Fruit fly (Drosophila melanogaster) whole organism, embryonic: Measurements from ENCODE around the gene smash.

Experiments used
- Antp ChIP-seq: fragments of 200-800 bp; sonication (Bioruptor generic); optimal IDR thresholded peaks from 3 replicates; lab custom pipeline; 2016; ENCODE audit warnings: missing biosample characterization, missing genetic modification characterization
- BEAF-32 ChIP-seq: fragments of 200-800 bp; sonication (Bioruptor generic); optimal IDR thresholded peaks from 3 replicates; lab custom pipeline; 2017; ENCODE audit warnings: missing biosample characterization, missing genetic modification characterization, mild to moderate bottlenecking, moderate library complexity, missing genetic modification reagents
- CG10959 ChIP-seq: fragments of 200-800 bp; sonication (Bioruptor generic); IDR thresholded peaks from 2 replicates; pipeline ENCODE4 v1.3.6; 2022; ENCODE audit warnings: missing biosample characterization, missing genetic modification characterization
- CG11398 ChIP-seq: fragments of 200-800 bp; sonication (Bioruptor generic); optimal IDR thresholded peaks from 2 replicates; lab custom pipeline; 2016; ENCODE audit warnings: missing biosample characterization, missing genetic modification characterization
- CG1233 ChIP-seq: fragments of 200-800 bp; sonication (Bioruptor generic); optimal IDR thresholded peaks from 4 replicates; lab custom pipeline; 2018; ENCODE audit warnings: missing biosample characterization, mild to moderate bottlenecking, missing genetic modification characterization
- CG13424 ChIP-seq: fragments of 200-800 bp; sonication (Bioruptor generic); optimal IDR thresholded peaks from 2 replicates; lab custom pipeline; 2019; ENCODE audit warnings: missing biosample characterization, mild to moderate bottlenecking, missing genetic modification characterization, moderate library complexity
- CG15073 ChIP-seq: fragments of 200-800 bp; sonication (Bioruptor generic); optimal IDR thresholded peaks from 2 replicates; lab custom pipeline; 2016; ENCODE audit warnings: missing biosample characterization, missing genetic modification characterization
- CG16863 ChIP-seq: fragments of 200-800 bp; sonication (Bioruptor generic); optimal IDR thresholded peaks from 3 replicates; lab custom pipeline; 2016; ENCODE audit warnings: missing biosample characterization, missing genetic modification characterization
- CG2116 ChIP-seq: fragments of 200-800 bp; sonication (Bioruptor generic); optimal IDR thresholded peaks from 3 replicates; lab custom pipeline; 2018; ENCODE audit warnings: missing biosample characterization, mild to moderate bottlenecking, missing genetic modification characterization
- CG30431 ChIP-seq: fragments of 200-800 bp; sonication (Bioruptor generic); optimal IDR thresholded peaks from 2 replicates; lab custom pipeline; 2017; ENCODE audit warnings: missing biosample characterization, missing genetic modification characterization
- CG31388 ChIP-seq: fragments of 200-800 bp; sonication (Bioruptor generic); optimal IDR thresholded peaks from 2 replicates; lab custom pipeline; 2016; ENCODE audit warnings: missing biosample characterization, missing genetic modification characterization
- CG33557 ChIP-seq: fragments of 200-800 bp; sonication (Bioruptor generic); optimal IDR thresholded peaks from 2 replicates; lab custom pipeline; 2019; ENCODE audit warnings: missing biosample characterization, mild to moderate bottlenecking, missing genetic modification characterization, moderate library complexity
- CG34376 ChIP-seq: fragments of 200-800 bp; sonication (Bioruptor generic); optimal IDR thresholded peaks from 2 replicates; lab custom pipeline; 2018; ENCODE audit warnings: missing biosample characterization, mild to moderate bottlenecking, missing genetic modification characterization
- CG3726 ChIP-seq: fragments of 200-800 bp; sonication (Bioruptor generic); IDR thresholded peaks from 3 replicates; pipeline ENCODE4, ENCODE4 v1.3.6; 2022; ENCODE audit warnings: missing biosample characterization, missing genetic modification characterization
- CG3995 ChIP-seq: fragments of 200-800 bp; sonication (Bioruptor generic); optimal IDR thresholded peaks from 3 replicates; lab custom pipeline; 2016; ENCODE audit warnings: missing biosample characterization, missing genetic modification characterization
- CG4360 ChIP-seq: fragments of 200-800 bp; sonication (Bioruptor generic); IDR thresholded peaks from 2 replicates; pipeline ENCODE4 v1.3.6; 2022; ENCODE audit warnings: missing biosample characterization, missing genetic modification characterization
- CG4404 ChIP-seq: fragments of 200-800 bp; sonication (Bioruptor generic); IDR thresholded peaks from 2 replicates; pipeline ENCODE4 v1.3.6; 2022; ENCODE audit warnings: missing biosample characterization, missing genetic modification characterization
- CG6272 ChIP-seq: fragments of 200-800 bp; sonication (Bioruptor generic); IDR thresholded peaks from 2 replicates; pipeline ENCODE4 v1.3.6; 2022; ENCODE audit warnings: missing biosample characterization, missing genetic modification characterization
- CG7786 ChIP-seq: fragments of 200-800 bp; sonication (Bioruptor generic); optimal IDR thresholded peaks from 2 replicates; lab custom pipeline; 2016; ENCODE audit warnings: missing biosample characterization, missing genetic modification characterization
- CG7987 ChIP-seq: fragments of 200-800 bp; sonication (Bioruptor generic); optimal IDR thresholded peaks from 2 replicates; lab custom pipeline; 2018; ENCODE audit warnings: missing biosample characterization, mild to moderate bottlenecking, missing genetic modification characterization, moderate library complexity
- CG8290 ChIP-seq, 3 experiments: fragments of 200-800 bp; sonication (Bioruptor generic); optimal IDR thresholded peaks; 2 replicates each; lab custom pipeline; 2016 to 2019; ENCODE audit warnings: missing biosample characterization in 3 of 3, missing genetic modification characterization in 3 of 3, mild to moderate bottlenecking in 2 of 3, moderate library complexity in 1 of 3
- CG9215 ChIP-seq: fragments of 200-800 bp; sonication (Bioruptor generic); IDR thresholded peaks from 2 replicates; pipeline ENCODE4 v1.3.6; 2022; ENCODE audit warnings: missing biosample characterization, missing genetic modification characterization
- Dfd ChIP-seq, 2 experiments: fragments of >200 bp; optimal IDR thresholded peaks; 2 replicates each; lab custom pipeline; 2017; ENCODE audit warnings: missing biosample characterization in 2 of 2, missing genetic modification characterization in 2 of 2
- ERR ChIP-seq: fragments of 200-800 bp; sonication (Bioruptor generic); optimal IDR thresholded peaks from 2 replicates; lab custom pipeline; 2016; ENCODE audit warnings: missing biosample characterization, missing genetic modification characterization
- Eip74EF ChIP-seq, 2 experiments: fragments of 200-800 bp in 1 of 2; fragments of >200 bp in 1 of 2; sonication (Bioruptor generic) in 1 of 2; optimal IDR thresholded peaks; 2 replicates each; lab custom pipeline; 2017 to 2019; ENCODE audit warnings: missing biosample characterization in 2 of 2, missing genetic modification characterization in 2 of 2, mild to moderate bottlenecking in 1 of 2, moderate library complexity in 1 of 2
- Ets65A ChIP-seq: fragments of 200-800 bp; sonication (Bioruptor generic); peaks from one replicate; lab custom pipeline; 2016; ENCODE audit warnings: missing biosample characterization, missing genetic modification characterization
- GATAe ChIP-seq: fragments of 200-800 bp; sonication (Bioruptor generic); conservative IDR thresholded peaks from 2 replicates; pipeline ENCODE4 v1.3.6; 2022; ENCODE audit warnings: missing biosample characterization, missing genetic modification characterization
- HHEX ChIP-seq: fragments of 200-800 bp; sonication (Bioruptor generic); optimal IDR thresholded peaks from 3 replicates; lab custom pipeline; 2017; ENCODE audit warnings: missing biosample characterization, mild to moderate bottlenecking, missing genetic modification characterization, missing genetic modification reagents
- HLH54F ChIP-seq: fragments of 200-800 bp; sonication (Bioruptor generic); optimal IDR thresholded peaks from 3 replicates; lab custom pipeline; 2016; ENCODE audit warnings: missing biosample characterization, missing genetic modification characterization
- Myb ChIP-seq: fragments of 200-800 bp; sonication (Bioruptor generic); optimal IDR thresholded peaks from 2 replicates; lab custom pipeline; 2016; ENCODE audit warnings: missing biosample characterization, missing genetic modification characterization
- NC2β ChIP-seq: fragments of 200-800 bp; sonication (Bioruptor generic); optimal IDR thresholded peaks from 2 replicates; lab custom pipeline; 2016; ENCODE audit warnings: missing biosample characterization, missing genetic modification characterization
- Nf-YA ChIP-seq: fragments of 200-800 bp; sonication (Bioruptor generic); IDR thresholded peaks from 2 replicates; pipeline ENCODE4 v1.3.6; 2022; ENCODE audit warnings: missing biosample characterization, missing genetic modification characterization
- Ssrp ChIP-seq: fragments of 200-800 bp; sonication (Bioruptor generic); optimal IDR thresholded peaks from 2 replicates; lab custom pipeline; 2018; ENCODE audit warnings: missing biosample characterization, mild to moderate bottlenecking, missing genetic modification characterization, moderate library complexity
- ac ChIP-seq: fragments of 200-800 bp; sonication (Bioruptor generic); optimal IDR thresholded peaks from 3 replicates; lab custom pipeline; 2017; ENCODE audit warnings: missing biosample characterization, mild to moderate bottlenecking, missing genetic modification characterization
- bbx ChIP-seq: fragments of 200-800 bp; sonication (Bioruptor generic); IDR thresholded peaks from 2 replicates; pipeline ENCODE4 v1.3.6; 2022; ENCODE audit warnings: missing biosample characterization, missing genetic modification characterization; ENCODE audit not compliant: partially characterized antibody
- corto ChIP-seq: fragments of 200-800 bp; sonication (Bioruptor generic); optimal IDR thresholded peaks from 2 replicates; lab custom pipeline; 2016; ENCODE audit warnings: missing biosample characterization, mild to moderate bottlenecking, missing genetic modification characterization, moderate library complexity
- danr ChIP-seq: fragments of 200-800 bp; sonication (Bioruptor generic); IDR thresholded peaks from 2 replicates; pipeline ENCODE4 v1.3.6; 2022; ENCODE audit warnings: missing biosample characterization, missing genetic modification characterization
- dm ChIP-seq: fragments of 200-800 bp; sonication (Bioruptor generic); optimal IDR thresholded peaks from 3 replicates; lab custom pipeline; 2016; ENCODE audit warnings: missing biosample characterization, missing genetic modification characterization
- exex ChIP-seq: fragments of 200-800 bp; sonication (Bioruptor generic); optimal IDR thresholded peaks from 4 replicates; lab custom pipeline; 2018; ENCODE audit warnings: missing biosample characterization, mild to moderate bottlenecking, missing genetic modification characterization, moderate library complexity
- ftz-f1 ChIP-seq: fragments of 200-800 bp; sonication (Bioruptor generic); optimal IDR thresholded peaks from 2 replicates; lab custom pipeline; 2016; ENCODE audit warnings: missing biosample characterization, missing genetic modification characterization
- gcm ChIP-seq: fragments of 200-800 bp; sonication (Bioruptor generic); optimal IDR thresholded peaks from 2 replicates; lab custom pipeline; 2019; ENCODE audit warnings: missing biosample characterization, mild to moderate bottlenecking, missing genetic modification characterization, moderate library complexity
- jigr1 ChIP-seq: fragments of 200-800 bp; sonication (Bioruptor generic); IDR thresholded peaks from 3 replicates; pipeline ENCODE4 v1.3.6; 2022; ENCODE audit warnings: missing biosample characterization, missing genetic modification characterization
- p53 ChIP-seq: fragments of 200-800 bp; sonication (Bioruptor generic); optimal IDR thresholded peaks from 2 replicates; lab custom pipeline; 2016; ENCODE audit warnings: missing biosample characterization, missing genetic modification characterization
- phol ChIP-seq: fragments of 200-800 bp; sonication (Bioruptor generic); optimal IDR thresholded peaks from 3 replicates; lab custom pipeline; 2018; ENCODE audit warnings: missing biosample characterization, mild to moderate bottlenecking, missing genetic modification characterization, moderate library complexity
- sqz ChIP-seq: fragments of 200-800 bp; sonication (Bioruptor generic); optimal IDR thresholded peaks from 3 replicates; lab custom pipeline; 2018; ENCODE audit warnings: missing biosample characterization, mild to moderate bottlenecking, missing genetic modification characterization
- twi ChIP-seq: fragments of 200-800 bp; optimal IDR thresholded peaks from 2 replicates; lab custom pipeline; 2019; ENCODE audit warnings: missing biosample characterization, mild to moderate bottlenecking, missing genetic modification characterization, moderate library complexity
- tx ChIP-seq: fragments of 200-800 bp; sonication (Bioruptor generic); optimal IDR thresholded peaks from 2 replicates; lab custom pipeline; 2016; ENCODE audit warnings: missing biosample characterization, missing genetic modification characterization
- zen ChIP-seq: fragments of 200-800 bp; sonication (Bioruptor generic); optimal IDR thresholded peaks from 3 replicates; lab custom pipeline; 2018; ENCODE audit warnings: missing biosample characterization, mild to moderate bottlenecking, missing genetic modification characterization, moderate library complexity
- zfh2 ChIP-seq: fragments of 200-800 bp; sonication (Bioruptor generic); optimal IDR thresholded peaks from 2 replicates; lab custom pipeline; 2016; ENCODE audit warnings: missing biosample characterization, missing genetic modification characterization

smash gene

dm6 chr3R:4649126-4649811, 10.1 kb upstream of the smash start, which contains the start of gene Karybeta3 (continued):
- no peak for TF ChIP-seq twi (tag; lab: Kevin White, UChicago)
- TF ChIP-seq sqz (GFP tag; lab: Kevin White, UChicago) = no peak
- TF ChIP-seq NC2β = peak; percentile 85
- TF ChIP-seq CG2116 (GFP tag; lab: Kevin White, UChicago) = peak; percentile 88
- TF ChIP-seq corto (GFP tag; lab: Kevin White, UChicago) = no peak
- peak; percentile 33 for TF ChIP-seq gcm (GFP tag; lab: Kevin White, UChicago)
- no peak for TF ChIP-seq Dfd (GFP tag; optimal IDR thresholded peaks at IDR 0.05; lab: Kevin White, UChicago)
- TF ChIP-seq phol (tag; lab: Kevin White, UChicago) = peak; percentile 67
- peak; percentile 76 for TF ChIP-seq HHEX (GFP tag; lab: Kevin White, UChicago)
- TF ChIP-seq Eip74EF (GFP tag; optimal IDR thresholded peaks at IDR 0.05; lab: Kevin White, UChicago) = peak in 1 of 2 experiments; percentile 30
- TF ChIP-seq CG6272 (GFP tag; lab: Robert Waterston, UW) = peak; percentile 68
- TF ChIP-seq Ets65A (GFP tag; lab: Kevin White, UChicago) = peak; percentile 98
- peak; percentile 81 for TF ChIP-seq CG34376
- peak; percentile 59 for TF ChIP-seq ERR (GFP tag; lab: Kevin White, UChicago)
- TF ChIP-seq CG7786 (GFP tag; lab: Kevin White, UChicago) = peak; percentile 77
- TF ChIP-seq CG4360 (GFP tag; lab: Robert Waterston, UW) = peak; percentile 23; the same call in 1 of the 2 replicates
- peak; percentile 37; the same call in 1 of the 2 replicates for TF ChIP-seq GATAe (GFP tag; lab: Robert Waterston, UW)
- TF ChIP-seq jigr1 = no peak
- TF ChIP-seq CG3726 (GFP tag; lab: Robert Waterston, UW) = peak; percentile 71; the same call in 1 of the 3 replicates
- peak; percentile 72 for TF ChIP-seq tx (GFP tag; lab: Kevin White, UChicago)
- peak; percentile 76 for TF ChIP-seq CG3995 (GFP tag; lab: Kevin White, UChicago)
- peak; percentile 60; the same call in 1 of the 2 replicates for TF ChIP-seq bbx (GFP tag; lab: Robert Waterston, UW)
- TF ChIP-seq zfh2 (GFP tag; lab: Kevin White, UChicago) = peak; percentile 84
- no peak for TF ChIP-seq zen
- peak; percentile 72 for TF ChIP-seq Nf-YA (GFP tag; lab: Robert Waterston, UW)
- TF ChIP-seq p53 (GFP tag; lab: Kevin White, UChicago) = peak; percentile 75
- TF ChIP-seq dm = peak; percentile 84
- peak; percentile 90 for TF ChIP-seq Antp (GFP tag; lab: Kevin White, UChicago)
- peak; percentile 45 for TF ChIP-seq CG33557
- TF ChIP-seq CG10959 = no peak
- no peak for TF ChIP-seq CG15073 (GFP tag; lab: Kevin White, UChicago)
- TF ChIP-seq CG8290 (GFP tag; optimal IDR thresholded peaks at IDR 0.05; lab: Kevin White, UChicago) = peak; percentile 77
- TF ChIP-seq CG8290 (tag; optimal IDR thresholded peaks at IDR 0.05; lab: Kevin White, UChicago) = peak; percentile 13 to 46
- TF ChIP-seq CG13424 (tag; lab: Kevin White, UChicago) = peak; percentile 62
- peak; percentile 63 for TF ChIP-seq CG11398
- peak; percentile 46 for TF ChIP-seq CG7987 (GFP tag; lab: Kevin White, UChicago)
- TF ChIP-seq CG31388 = no peak
- peak; percentile 30 for TF ChIP-seq CG30431
- peak; percentile 68 for TF ChIP-seq BEAF-32 (GFP tag; lab: Kevin White, UChicago)
- TF ChIP-seq Ssrp (tag; lab: Kevin White, UChicago) = peak; percentile 47
- TF ChIP-seq CG1233 (GFP tag; lab: Kevin White, UChicago) = peak; percentile 69
- TF ChIP-seq Myb (GFP tag; lab: Kevin White, UChicago) = peak; percentile 84
- peak; percentile 82 for TF ChIP-seq CG16863 (GFP tag; lab: Kevin White, UChicago)
- TF ChIP-seq CG9215 (GFP tag; lab: Robert Waterston, UW) = peak; percentile 61
- TF ChIP-seq CG4404 (GFP tag; lab: Robert Waterston, UW) = peak; percentile 39; the same call in 1 of the 2 replicates
- TF ChIP-seq HLH54F = peak; percentile 83
- TF ChIP-seq danr = peak; percentile 26; the same call in 1 of the 2 replicates
- TF ChIP-seq exex (tag; lab: Kevin White, UChicago) = no peak
- peak; percentile 27 for TF ChIP-seq ftz-f1 (GFP tag; lab: Kevin White, UChicago)
- no peak for TF ChIP-seq ac (GFP tag; lab: Kevin White, UChicago)
